Fruit fly (Drosophila melanogaster) whole organism, embryonic: Measurements from ENCODE around the gene CG6055.

Experiments
- CG10267 ChIP-seq: fragments of 200-800 bp; sonication (Bioruptor generic); optimal IDR thresholded peaks from 2 replicates; lab custom pipeline; 2018; ENCODE audit warnings: missing biosample characterization, mild to moderate bottlenecking, missing genetic modification characterization, moderate library complexity
- CG10565 ChIP-seq: fragments of 200-800 bp; sonication (Bioruptor generic); optimal IDR thresholded peaks from 3 replicates; lab custom pipeline; 2016; ENCODE audit warnings: missing biosample characterization, mild to moderate bottlenecking, missing genetic modification characterization
- CG11504 ChIP-seq: fragments of 200-800 bp; sonication (Bioruptor generic); optimal IDR thresholded peaks from 3 replicates; lab custom pipeline; 2019; ENCODE audit warnings: missing biosample characterization, mild to moderate bottlenecking, missing genetic modification characterization, moderate library complexity
- CG12071 ChIP-seq: fragments of 200-800 bp; sonication (Bioruptor generic); optimal IDR thresholded peaks from 3 replicates; lab custom pipeline; 2018; ENCODE audit warnings: missing biosample characterization, mild to moderate bottlenecking, missing genetic modification characterization
- CG14965 ChIP-seq: fragments of 200-800 bp; sonication (Bioruptor generic); optimal IDR thresholded peaks from 2 replicates; lab custom pipeline; 2016; ENCODE audit warnings: missing biosample characterization, missing genetic modification characterization, borderline replicate concordance
- CG15269 ChIP-seq: fragments of 200-800 bp; sonication (Bioruptor generic); optimal IDR thresholded peaks from 2 replicates; lab custom pipeline; 2018; ENCODE audit warnings: missing biosample characterization, mild to moderate bottlenecking, missing genetic modification characterization, moderate library complexity
- CG17829 ChIP-seq: fragments of 200-800 bp; optimal IDR thresholded peaks from 2 replicates; lab custom pipeline; 2019; ENCODE audit warnings: missing biosample characterization, mild to moderate bottlenecking, missing genetic modification characterization, moderate library complexity
- CG1832 ChIP-seq: fragments of 200-800 bp; sonication (Bioruptor generic); optimal IDR thresholded peaks from 2 replicates; lab custom pipeline; 2017; ENCODE audit warnings: missing biosample characterization, mild to moderate bottlenecking, missing genetic modification characterization, inconsistent platforms
- CG18476 ChIP-seq: fragments of 200-800 bp; sonication (Bioruptor generic); optimal IDR thresholded peaks from 2 replicates; lab custom pipeline; 2016; ENCODE audit warnings: missing biosample characterization, mild to moderate bottlenecking, missing genetic modification characterization
- CG2199 ChIP-seq: fragments of 200-800 bp; sonication (Bioruptor generic); IDR thresholded peaks from 3 replicates; pipeline ENCODE4 v1.3.6; 2022; ENCODE audit warnings: missing biosample characterization, missing genetic modification characterization
- CG32532 ChIP-seq: fragments of 200-800 bp; sonication (Bioruptor generic); IDR thresholded peaks from 2 replicates; pipeline ENCODE4 v1.3.6; 2022; ENCODE audit warnings: missing biosample characterization, missing genetic modification characterization
- CG42726 ChIP-seq: fragments of 200-800 bp; sonication (Bioruptor generic); IDR thresholded peaks from 2 replicates; pipeline ENCODE4 v1.3.6; 2022; ENCODE audit warnings: missing biosample characterization, missing genetic modification characterization; ENCODE audit not compliant: partially characterized antibody
- CG4820 ChIP-seq: fragments of 200-800 bp; sonication (Bioruptor generic); optimal IDR thresholded peaks from 3 replicates; lab custom pipeline; 2016; ENCODE audit warnings: missing biosample characterization, missing genetic modification characterization
- CG5180 ChIP-seq: fragments of 200-800 bp; sonication (Bioruptor generic); optimal IDR thresholded peaks from 3 replicates; lab custom pipeline; 2017; ENCODE audit warnings: missing biosample characterization, missing genetic modification characterization, mild to moderate bottlenecking, moderate library complexity, missing genetic modification reagents
- CG6791 ChIP-seq: fragments of 200-800 bp; sonication (Bioruptor generic); IDR thresholded peaks from 3 replicates; pipeline ENCODE4 v1.3.6; 2022; ENCODE audit warnings: missing biosample characterization, missing genetic modification characterization; ENCODE audit not compliant: partially characterized antibody
- CG7839 ChIP-seq: fragments of 200-800 bp; sonication (Bioruptor generic); optimal IDR thresholded peaks from 3 replicates; lab custom pipeline; 2018; ENCODE audit warnings: missing biosample characterization, mild to moderate bottlenecking, missing genetic modification characterization, moderate library complexity
- CG8290 ChIP-seq, 3 experiments: fragments of 200-800 bp; sonication (Bioruptor generic); optimal IDR thresholded peaks; 2 replicates each; lab custom pipeline; 2016 to 2019; ENCODE audit warnings: missing biosample characterization in 3 of 3, missing genetic modification characterization in 3 of 3, mild to moderate bottlenecking in 2 of 3, moderate library complexity in 1 of 3
- CG9215 ChIP-seq: fragments of 200-800 bp; sonication (Bioruptor generic); IDR thresholded peaks from 2 replicates; pipeline ENCODE4 v1.3.6; 2022; ENCODE audit warnings: missing biosample characterization, missing genetic modification characterization
- CG9437 ChIP-seq: fragments of 200-800 bp; sonication (Bioruptor generic); optimal IDR thresholded peaks from 2 replicates; lab custom pipeline; 2018; ENCODE audit warnings: missing biosample characterization, mild to moderate bottlenecking, missing genetic modification characterization
- CrebB ChIP-seq: fragments of 200-800 bp; sonication (Bioruptor generic); optimal IDR thresholded peaks from 3 replicates; lab custom pipeline; 2018; ENCODE audit warnings: missing biosample characterization, mild to moderate bottlenecking, missing genetic modification characterization
- Deaf1 ChIP-seq: fragments of 200-800 bp; optimal IDR thresholded peaks from 3 replicates; lab custom pipeline; 2019; ENCODE audit warnings: missing biosample characterization, mild to moderate bottlenecking, missing genetic modification characterization, moderate library complexity
- Dip3 ChIP-seq: fragments of 200-800 bp; sonication (Bioruptor generic); optimal IDR thresholded peaks from 3 replicates; lab custom pipeline; 2016; ENCODE audit warnings: missing biosample characterization, missing genetic modification characterization
- Dll ChIP-seq: fragments of 200-800 bp; sonication (Bioruptor generic); IDR thresholded peaks from 4 replicates; pipeline ENCODE4 v1.3.6; 2022; ENCODE audit warnings: missing biosample characterization, missing genetic modification characterization; ENCODE audit not compliant: partially characterized antibody
- E2f2 ChIP-seq: fragments of 200-800 bp; sonication (Bioruptor generic); IDR thresholded peaks from 2 replicates; pipeline ENCODE4 v1.3.6; 2022; ENCODE audit warnings: missing biosample characterization, missing genetic modification characterization
- Ets65A ChIP-seq: fragments of 200-800 bp; sonication (Bioruptor generic); peaks from one replicate; lab custom pipeline; 2016; ENCODE audit warnings: missing biosample characterization, missing genetic modification characterization
- Hand ChIP-seq: fragments of 200-800 bp; sonication (Bioruptor generic); optimal IDR thresholded peaks from 2 replicates; lab custom pipeline; 2017; ENCODE audit warnings: mild to moderate bottlenecking, missing biosample characterization, missing genetic modification reagents, missing genetic modification characterization
- Hmr ChIP-seq: fragments of 200-800 bp; sonication (Bioruptor generic); optimal IDR thresholded peaks from 3 replicates; lab custom pipeline; 2017; ENCODE audit warnings: mild to moderate bottlenecking, missing biosample characterization, missing genetic modification reagents, missing genetic modification characterization
- Hr51 ChIP-seq, 2 experiments: fragments of 200-800 bp; sonication (Bioruptor generic); optimal IDR thresholded peaks; 2 replicates in 1 of 2; 3 replicates in 1 of 2; lab custom pipeline; 2016 to 2018; ENCODE audit warnings: missing biosample characterization in 2 of 2, missing genetic modification characterization in 2 of 2, mild to moderate bottlenecking in 1 of 2, moderate library complexity in 1 of 2
- Opbp ChIP-seq: fragments of 200-800 bp; sonication (Bioruptor generic); IDR thresholded peaks from 3 replicates; pipeline ENCODE4 v1.3.6; 2022; ENCODE audit warnings: missing biosample characterization, missing genetic modification characterization; ENCODE audit not compliant: partially characterized antibody
- ato ChIP-seq: fragments of 200-800 bp; sonication (Bioruptor generic); IDR thresholded peaks from 2 replicates; pipeline ENCODE4 v1.3.6; 2022; ENCODE audit warnings: missing biosample characterization, missing genetic modification characterization; ENCODE audit not compliant: partially characterized antibody
- bcd ChIP-seq: fragments of 200-800 bp; sonication (Bioruptor generic); optimal IDR thresholded peaks from 2 replicates; lab custom pipeline; 2017; ENCODE audit warnings: missing biosample characterization, mild to moderate bottlenecking, missing genetic modification characterization
- ci ChIP-seq: fragments of 200-800 bp; sonication (Bioruptor generic); IDR thresholded peaks from 3 replicates; pipeline ENCODE4 v1.3.6; 2022; ENCODE audit warnings: missing biosample characterization, missing genetic modification characterization
- dimm ChIP-seq: fragments of 200-800 bp; sonication (Bioruptor generic); IDR thresholded peaks from 2 replicates; pipeline ENCODE4 v1.3.6; 2022; ENCODE audit warnings: missing biosample characterization, missing genetic modification characterization
- esg ChIP-seq: fragments of 200-800 bp; sonication (Bioruptor generic); conservative IDR thresholded peaks from 2 replicates; pipeline ENCODE4 v1.3.6; 2022; ENCODE audit warnings: missing biosample characterization, missing genetic modification characterization
- gcm ChIP-seq: fragments of 200-800 bp; sonication (Bioruptor generic); optimal IDR thresholded peaks from 2 replicates; lab custom pipeline; 2019; ENCODE audit warnings: missing biosample characterization, mild to moderate bottlenecking, missing genetic modification characterization, moderate library complexity
- hth ChIP-seq: fragments of >200 bp; optimal IDR thresholded peaks from 2 replicates; lab custom pipeline; 2017; ENCODE audit warnings: inconsistent platforms
- jing ChIP-seq: fragments of 200-800 bp; sonication (Bioruptor generic); optimal IDR thresholded peaks from 2 replicates; lab custom pipeline; 2018; ENCODE audit warnings: missing biosample characterization, mild to moderate bottlenecking, missing genetic modification characterization
- lab ChIP-seq: fragments of 200-800 bp; sonication (Bioruptor generic); optimal IDR thresholded peaks from 3 replicates; lab custom pipeline; 2017; ENCODE audit warnings: missing biosample characterization, missing genetic modification characterization, mild to moderate bottlenecking, moderate library complexity, missing genetic modification reagents
- lilli ChIP-seq: fragments of 200-800 bp; sonication (Bioruptor generic); optimal IDR thresholded peaks from 3 replicates; lab custom pipeline; 2016; ENCODE audit warnings: missing biosample characterization, missing genetic modification characterization
- lov ChIP-seq, 2 experiments: fragments of 200-800 bp in 1 of 2; fragments of >200 bp in 1 of 2; sonication (Bioruptor generic) in 1 of 2; IDR thresholded peaks in 1 of 2; optimal IDR thresholded peaks in 1 of 2; 2 replicates in 1 of 2; 3 replicates in 1 of 2; pipeline versions ENCODE4 v1.3.6 to Lab custom; 2017 to 2022; ENCODE audit warnings: missing biosample characterization in 1 of 2, missing genetic modification characterization in 1 of 2
- pita ChIP-seq: fragments of 200-800 bp; sonication (Bioruptor generic); optimal IDR thresholded peaks from 2 replicates; lab custom pipeline; 2017; ENCODE audit warnings: missing biosample characterization, mild to moderate bottlenecking, missing genetic modification characterization
- sens-2 ChIP-seq: fragments of 200-800 bp; sonication (Bioruptor generic); IDR thresholded peaks from 2 replicates; pipeline ENCODE4 v1.3.6; 2022; ENCODE audit warnings: missing biosample characterization, missing genetic modification characterization
- so ChIP-seq: fragments of 200-800 bp; sonication (Bioruptor generic); IDR thresholded peaks from 3 replicates; pipeline ENCODE4 v1.3.6; 2022; ENCODE audit warnings: missing biosample characterization, missing genetic modification characterization
- sug ChIP-seq: fragments of 200-800 bp; optimal IDR thresholded peaks from 2 replicates; lab custom pipeline; 2019; ENCODE audit warnings: missing biosample characterization, mild to moderate bottlenecking, missing genetic modification characterization, moderate library complexity
- tll ChIP-seq, 2 experiments: fragments of 200-800 bp in 1 of 2; fragments of >200 bp in 1 of 2; sonication (Bioruptor generic) in 1 of 2; optimal IDR thresholded peaks; 2 replicates each; lab custom pipeline; 2017 to 2019; ENCODE audit warnings: missing biosample characterization in 2 of 2, missing genetic modification characterization in 2 of 2, mild to moderate bottlenecking in 1 of 2, moderate library complexity in 1 of 2

The CG6055 gene

dm6 chr2L:7419408-7420304 is 46.7 kb upstream of the CG6055 start:
- TF ChIP-seq hth (lab: Kevin White, UChicago) (no peak), CG18476 (GFP tag; lab: Kevin White, UChicago) (no peak), sug (no peak), esg (GFP tag; lab: Robert Waterston, UW) (0 out of 2 replicates have a peak, but pooled peaks have one; percentile 10), jing (GFP tag; lab: Kevin White, UChicago) (no peak), bcd (GFP tag; lab: Kevin White, UChicago) (no peak), Dip3 (GFP tag; lab: Kevin White, UChicago) (peak; percentile 7), CG32532 (GFP tag; lab: Robert Waterston, UW) (peak; percentile 42; the same call in 1 of the 2 replicates), ato (no peak), lov (optimal IDR thresholded peaks at IDR 0.05; lab: Kevin White, UChicago) (no peak), lov (GFP tag; IDR thresholded peaks at IDR 0.05; lab: Robert Waterston, UW) (0 out of 3 replicates have a peak, but pooled peaks have one; percentile 10), CG7839 (tag; lab: Kevin White, UChicago) (peak; percentile 38), CG14965 (GFP tag; lab: Kevin White, UChicago) (no peak), CG1832 (peak; percentile 61), CG8290 (GFP tag; optimal IDR thresholded peaks at IDR 0.05; lab: Kevin White, UChicago) (peak; percentile 96), CG8290 (tag; optimal IDR thresholded peaks at IDR 0.05; lab: Kevin White, UChicago) (peak; percentile 41 to 69), CG9437 (GFP tag; lab: Kevin White, UChicago) (no peak), sens-2 (GFP tag; lab: Robert Waterston, UW) (peak; percentile 41; the same call in 1 of the 2 replicates), CrebB (no peak), so (GFP tag; lab: Robert Waterston, UW) (no peak), CG9215 (peak; percentile 32; the same call in 1 of the 2 replicates), Opbp (GFP tag; lab: Robert Waterston, UW) (0 out of 3 replicates have a peak, but pooled peaks have one; percentile 38), tll (GFP tag; optimal IDR thresholded peaks at IDR 0.05; lab: Kevin White, UChicago) (no peak), Hand (GFP tag; lab: Kevin White, UChicago) (peak; percentile 40), ci (0 out of 3 replicates have a peak, but pooled peaks have one; percentile 50), Deaf1 (tag; lab: Kevin White, UChicago) (no peak), Dll (GFP tag; lab: Robert Waterston, UW) (no peak), CG10267 (tag; lab: Kevin White, UChicago) (peak; percentile 0), pita (GFP tag; lab: Kevin White, UChicago) (no peak), CG17829 (tag; lab: Kevin White, UChicago) (no peak), E2f2 (no peak), CG11504 (tag; lab: Kevin White, UChicago) (peak; percentile 48), dimm (no peak), gcm (GFP tag; lab: Kevin White, UChicago) (no peak), CG4820 (GFP tag; lab: Kevin White, UChicago) (no peak), CG15269 (tag; lab: Kevin White, UChicago) (peak; percentile 48), CG10565 (GFP tag; lab: Kevin White, UChicago) (no peak), CG2199 (0 out of 3 replicates have a peak, but pooled peaks have one; percentile 26), CG6791 (GFP tag; lab: Robert Waterston, UW) (peak; percentile 70; the same call in 2 of the 3 replicates), CG5180 (GFP tag; lab: Kevin White, UChicago) (no peak), lilli (GFP tag; lab: Kevin White, UChicago) (peak; percentile 18), CG42726 (GFP tag; lab: Robert Waterston, UW) (peak; percentile 18; the same call in 1 of the 2 replicates), CG12071 (GFP tag; lab: Kevin White, UChicago) (no peak), Hmr (GFP tag; lab: Kevin White, UChicago) (peak; percentile 35), lab (GFP tag; lab: Kevin White, UChicago) (peak; percentile 22), Hr51 (GFP tag; optimal IDR thresholded peaks at IDR 0.05; lab: Kevin White, UChicago) (peak in 1 of 2 experiments; percentile 10), Ets65A (GFP tag; lab: Kevin White, UChicago) (peak; percentile 27)
